Worm (Caenorhabditis elegans) whole organism, L1 larva: ENCODE results near the gene ZK54.3.

Source experiments
- aly-2 ChIP-seq: fragments of 150-350 bp; optimal IDR thresholded peaks from 2 replicates; lab custom pipeline; 2014; ENCODE audit warnings: missing biosample characterization, missing genetic modification characterization
- ces-1 ChIP-seq: fragments of 150-350 bp; optimal IDR thresholded peaks from 2 replicates; lab custom pipeline; 2014; ENCODE audit warnings: missing biosample characterization, missing genetic modification reagents, missing genetic modification characterization
- lin-15B ChIP-seq: fragments of 150-350 bp; sonication (generic microtip); optimal IDR thresholded peaks from 3 replicates; lab custom pipeline; 2014; ENCODE audit warnings: missing biosample characterization, missing genetic modification characterization
- lsy-2 ChIP-seq, 2 experiments: fragments of 150-350 bp; optimal IDR thresholded peaks; 2 replicates each; lab custom pipeline; 2014; ENCODE audit warnings: missing biosample characterization in 2 of 2, missing genetic modification characterization in 2 of 2
- snpc-4 ChIP-seq: fragments of 150-350 bp; optimal IDR thresholded peaks from 2 replicates; lab custom pipeline; 2014; ENCODE audit warnings: missing biosample characterization, missing genetic modification characterization
- sup-37 ChIP-seq: fragments of 200-800 bp; sonication (Bioruptor generic); optimal IDR thresholded peaks from 2 replicates; lab custom pipeline; 2018; ENCODE audit warnings: mild to moderate bottlenecking, missing genetic modification characterization, missing compliant biosample characterization
- unc-62 ChIP-seq: fragments of 150-350 bp; optimal IDR thresholded peaks from 2 replicates; lab custom pipeline; 2014; ENCODE audit warnings: missing biosample characterization, missing genetic modification reagents, missing genetic modification characterization

DNA sequence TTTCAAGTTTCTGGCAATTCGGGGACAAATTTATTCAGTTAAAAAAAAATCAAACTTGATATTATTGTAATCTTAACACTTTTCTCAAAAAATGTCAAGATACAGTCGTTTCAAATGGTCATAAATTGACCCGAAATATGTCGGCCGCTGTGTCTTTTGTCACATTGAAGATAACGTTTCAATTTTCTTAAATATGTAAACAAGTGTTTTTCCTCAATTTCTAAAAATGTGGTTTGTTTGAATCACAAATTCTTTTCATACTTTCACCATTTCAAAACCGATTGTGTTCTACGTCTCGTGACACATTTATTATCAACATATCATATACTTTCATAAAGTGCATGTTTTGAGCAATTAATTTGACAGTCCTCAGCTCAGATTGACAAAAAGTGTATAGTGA is 35.4 kb upstream of the ZK54.3 start:
- no peak for TF ChIP-seq snpc-4
- no peak for TF ChIP-seq unc-62 (GFP tag; lab: Kevin White, UChicago)
- TF ChIP-seq lsy-2 (tag; optimal IDR thresholded peaks at IDR 0.05; lab: Kevin White, UChicago), result no peak
- TF ChIP-seq aly-2 (tag; lab: Kevin White, UChicago), result no peak
- no peak for TF ChIP-seq ces-1 (GFP tag; lab: Kevin White, UChicago)
- TF ChIP-seq lin-15B (tag; lab: Kevin White, UChicago), result no peak
- no peak for TF ChIP-seq sup-37
